Fruit fly (Drosophila melanogaster) whole organism: Measurements from ENCODE around the gene CG8312.

Experiments used
- EcR ChIP-seq, 2 experiments: fragments of >200 bp; optimal IDR thresholded peaks; 2 replicates each; lab custom pipeline; 2017; ENCODE audit warnings: missing biosample characterization in 2 of 2, missing genetic modification characterization in 2 of 2, missing genetic modification reagents in 2 of 2
- pan ChIP-seq: fragments of >200 bp; optimal IDR thresholded peaks from 2 replicates; lab custom pipeline; 2017
- psq ChIP-seq: fragments of >200 bp; optimal IDR thresholded peaks from 2 replicates; lab custom pipeline; 2017

DNA sequence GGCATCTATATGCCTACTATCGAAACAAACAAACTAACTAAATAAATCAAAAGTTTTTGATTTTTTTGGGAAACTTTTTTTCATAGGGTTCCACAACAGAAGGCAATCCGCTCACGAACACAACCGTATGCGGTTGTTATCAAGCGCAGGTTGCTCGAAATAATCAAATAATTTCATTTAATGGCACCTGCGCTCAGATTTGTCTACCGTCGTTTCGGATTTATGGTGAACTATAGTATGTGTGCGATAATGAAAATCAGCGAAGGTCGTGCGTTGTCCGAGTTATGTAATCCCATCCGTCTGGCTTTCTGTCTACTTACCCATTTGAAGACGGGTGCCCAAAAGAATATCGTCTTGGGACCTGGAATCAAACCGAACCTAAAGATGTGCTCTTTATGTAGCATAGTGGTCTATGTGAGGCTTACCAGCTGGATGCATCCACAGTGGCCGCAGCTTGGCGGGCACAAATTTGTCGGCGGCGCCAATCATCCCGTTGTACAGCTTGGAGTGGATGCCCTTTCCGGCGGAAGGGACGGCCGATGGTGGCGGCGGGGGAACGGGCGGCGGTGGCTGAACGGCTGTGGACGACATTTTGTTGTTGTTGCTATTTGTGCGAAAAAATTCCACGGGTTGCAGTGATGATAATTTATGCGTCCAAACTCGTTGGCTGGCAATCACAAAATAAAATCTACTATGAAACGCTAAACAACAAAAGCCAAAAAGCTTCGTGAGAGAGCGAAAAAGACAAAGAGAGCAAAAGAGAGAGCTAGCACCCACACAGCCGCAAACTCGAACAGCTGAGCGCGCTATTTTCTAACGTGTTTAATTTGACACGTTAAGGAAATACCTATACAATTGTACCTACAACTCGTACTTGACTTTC lies 17.9 kb upstream of the CG8312 start:
- TF ChIP-seq pan (lab: Kevin White, UChicago) (no peak), psq (lab: Kevin White, UChicago) (no peak), EcR (GFP tag; optimal IDR thresholded peaks at IDR 0.05; lab: Kevin White, UChicago) (no peak)
